Fruit fly (Drosophila melanogaster): ENCODE results near the gene CG14137.

CG14137 gene

dm6 chr3L:11551949-11552348, 47.9 kb downstream of the CG14137 start:
- TF ChIP-seq dl (GFP tag; optimal IDR thresholded peaks at IDR 0.05; ENCODE audit: insufficient read depth in 1 of 2, partially characterized antibody in 2 of 2): no peak
- TF ChIP-seq pan (optimal IDR thresholded peaks at IDR 0.05): no peak
- TF ChIP-seq usp (GFP tag; optimal IDR thresholded peaks at IDR 0.05): no peak
- TF ChIP-seq foxo (GFP tag; optimal IDR thresholded peaks at IDR 0.05): peak in 1 of 2 experiments; percentile 43
- TF ChIP-seq woc (GFP tag; optimal IDR thresholded peaks at IDR 0.05): no peak
- TF ChIP-seq br (GFP tag; optimal IDR thresholded peaks at IDR 0.05): peak; percentile 15
- TF ChIP-seq ey (GFP tag; optimal IDR thresholded peaks at IDR 0.05): peak; percentile 39
- TF ChIP-seq rgr (GFP tag; optimal IDR thresholded peaks at IDR 0.05): peak; percentile 43
- no peak for TF ChIP-seq sage (GFP tag; optimal IDR thresholded peaks at IDR 0.05)
- peak; percentile 12 for TF ChIP-seq psq (GFP tag; optimal IDR thresholded peaks at IDR 0.05)
- TF ChIP-seq sv (GFP tag; optimal IDR thresholded peaks at IDR 0.05): no peak
- no peak for TF ChIP-seq GATAd (GFP tag; optimal IDR thresholded peaks at IDR 0.05)
- no peak for TF ChIP-seq Jra (GFP tag; optimal IDR thresholded peaks at IDR 0.05)
- TF ChIP-seq Mio (GFP tag; optimal IDR thresholded peaks at IDR 0.05): no peak
- TF ChIP-seq CG32264 (GFP tag; optimal IDR thresholded peaks at IDR 0.05): no peak
- peak; percentile 46 for TF ChIP-seq fru (GFP tag; optimal IDR thresholded peaks at IDR 0.05)
- TF ChIP-seq tai (GFP tag; optimal IDR thresholded peaks at IDR 0.05): no peak
- TF ChIP-seq brk (GFP tag; optimal IDR thresholded peaks at IDR 0.05): peak; percentile 1
- TF ChIP-seq lola (GFP tag; optimal IDR thresholded peaks at IDR 0.05): no peak
- TF ChIP-seq Dif (GFP tag; optimal IDR thresholded peaks at IDR 0.05; ENCODE audit: partially characterized antibody): no peak
- no peak for TF ChIP-seq Vsx2 (GFP tag; optimal IDR thresholded peaks at IDR 0.05; ENCODE audit: partially characterized antibody)
- TF ChIP-seq Hnf4 (GFP tag; optimal IDR thresholded peaks at IDR 0.05): peak; percentile 21
- no peak for TF ChIP-seq dmrt93B (GFP tag; optimal IDR thresholded peaks at IDR 0.05)
- no peak for TF ChIP-seq Abd-B (GFP tag; optimal IDR thresholded peaks at IDR 0.05)
- no peak for TF ChIP-seq Myc (optimal IDR thresholded peaks at IDR 0.05)
- no peak for TF ChIP-seq CG9705 (GFP tag; optimal IDR thresholded peaks at IDR 0.05)
- TF ChIP-seq Hr78 (GFP tag; optimal IDR thresholded peaks at IDR 0.05): no peak
- TF ChIP-seq Hr83 (GFP tag; optimal IDR thresholded peaks at IDR 0.05; ENCODE audit: poor library complexity, severe bottlenecking): no peak
- TF ChIP-seq Sp1 (GFP tag; optimal IDR thresholded peaks at IDR 0.05): peak; percentile 29
- no peak for TF ChIP-seq CrebA (GFP tag; optimal IDR thresholded peaks at IDR 0.05; ENCODE audit: borderline replicate concordance)
- peak; percentile 23 for TF ChIP-seq HLH106 (tag; optimal IDR thresholded peaks at IDR 0.05)
- TF ChIP-seq h (GFP tag; optimal IDR thresholded peaks at IDR 0.05): peak; percentile 26
- no peak for TF ChIP-seq Dfd (GFP tag; optimal IDR thresholded peaks at IDR 0.05)
- no peak for TF ChIP-seq N (GFP tag; optimal IDR thresholded peaks at IDR 0.05)
- TF ChIP-seq dsf (GFP tag; optimal IDR thresholded peaks at IDR 0.05; ENCODE audit: borderline replicate concordance): no peak
- no peak for TF ChIP-seq Rel (GFP tag; optimal IDR thresholded peaks at IDR 0.05)
- TF ChIP-seq Rel (tag; optimal IDR thresholded peaks at IDR 0.05): no peak
- TF ChIP-seq jim (GFP tag; optimal IDR thresholded peaks at IDR 0.05): no peak
- TF ChIP-seq OdsH (GFP tag; optimal IDR thresholded peaks at IDR 0.05): peak; percentile 28

- no peak for TF ChIP-seq OdsH (GFP tag; optimal IDR thresholded peaks at IDR 0.05)
- no peak for TF ChIP-seq pan (optimal IDR thresholded peaks at IDR 0.05)
- no peak for TF ChIP-seq foxo (GFP tag; optimal IDR thresholded peaks at IDR 0.05)
- TF ChIP-seq sage (GFP tag; optimal IDR thresholded peaks at IDR 0.05): no peak
- no peak for TF ChIP-seq Hr83 (GFP tag; optimal IDR thresholded peaks at IDR 0.05; ENCODE audit: poor library complexity, severe bottlenecking)
- TF ChIP-seq ey (GFP tag; optimal IDR thresholded peaks at IDR 0.05): no peak
- no peak for TF ChIP-seq fru (GFP tag; optimal IDR thresholded peaks at IDR 0.05)
- no peak for TF ChIP-seq Dfd (GFP tag; optimal IDR thresholded peaks at IDR 0.05)
- no peak for TF ChIP-seq h (GFP tag; optimal IDR thresholded peaks at IDR 0.05)
- no peak for TF ChIP-seq lola (GFP tag; optimal IDR thresholded peaks at IDR 0.05)
- no peak for TF ChIP-seq tai (GFP tag; optimal IDR thresholded peaks at IDR 0.05)
- no peak for TF ChIP-seq Dif (GFP tag; optimal IDR thresholded peaks at IDR 0.05; ENCODE audit: partially characterized antibody)
- TF ChIP-seq N (GFP tag; optimal IDR thresholded peaks at IDR 0.05): no peak
- no peak for TF ChIP-seq dsf (GFP tag; optimal IDR thresholded peaks at IDR 0.05; ENCODE audit: borderline replicate concordance)
- no peak for TF ChIP-seq Vsx2 (GFP tag; optimal IDR thresholded peaks at IDR 0.05; ENCODE audit: partially characterized antibody)
- no peak for TF ChIP-seq CG9705 (GFP tag; optimal IDR thresholded peaks at IDR 0.05)
- no peak for TF ChIP-seq Abd-B (GFP tag; optimal IDR thresholded peaks at IDR 0.05)
These were observed 49.4 kb downstream of the CG14137 start for dm6 chr3L:11550359-11551056.
